Worm (Caenorhabditis elegans) whole organism, early embryonic: Measurements from ENCODE around the gene ubc-9.

ENCODE experiments used
- ama-1 ChIP-seq: fragments of 150-350 bp; optimal IDR thresholded peaks from 2 replicates; lab custom pipeline; 2014
- flt-1 ChIP-seq: fragments of 200-800 bp; sonication (Bioruptor generic); IDR thresholded peaks from 2 replicates; pipeline ENCODE4 v1.3.6; 2022; ENCODE audit warnings: missing genetic modification characterization, missing compliant biosample characterization
- pes-1 ChIP-seq: fragments of 200-800 bp; sonication (Bioruptor generic); IDR thresholded peaks from 2 replicates; pipeline ENCODE4 v1.3.6; 2022; ENCODE audit warnings: missing genetic modification reagents, missing genetic modification characterization, missing compliant biosample characterization
- sea-1 ChIP-seq: fragments of 200-800 bp; sonication (Bioruptor generic); conservative IDR thresholded peaks from 2 replicates; pipeline ENCODE4 v1.3.6; 2022; ENCODE audit warnings: missing genetic modification characterization, missing compliant biosample characterization
- tbx-11 ChIP-seq: fragments of 200-800 bp; sonication (Bioruptor generic); IDR thresholded peaks from 2 replicates; pipeline ENCODE4 v1.3.6; 2022; ENCODE audit warnings: missing genetic modification characterization, missing compliant biosample characterization

DNA sequence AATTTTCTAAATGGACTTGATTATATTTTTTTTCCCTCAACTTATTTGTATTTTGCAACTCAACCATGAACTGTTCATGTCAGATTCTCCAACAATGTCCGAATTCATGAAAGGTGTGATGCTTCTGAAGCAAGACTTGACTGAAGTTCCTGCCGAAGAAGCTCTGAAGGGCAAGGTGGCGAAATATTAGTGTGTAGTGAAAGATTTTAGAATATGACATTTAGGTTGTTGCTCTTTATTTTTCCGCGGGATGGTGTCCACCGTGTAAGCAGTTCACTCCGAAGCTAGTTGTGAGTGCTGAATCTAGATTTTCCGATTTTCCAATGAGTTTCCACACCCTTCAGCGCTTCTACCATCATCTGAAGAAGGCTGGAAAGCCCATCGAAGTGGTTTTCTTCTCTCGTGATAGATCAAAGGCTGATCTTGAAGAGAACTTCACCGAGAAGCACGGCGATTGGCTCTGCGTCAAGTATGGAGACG, 1.6 kb downstream of the ubc-9 start, which contains the start of gene F29B9.5:
- no peak for TF ChIP-seq ama-1
- TF ChIP-seq tbx-11 (GFP tag; lab: Robert Waterston, UW), result no peak
- no peak for TF ChIP-seq sea-1 (GFP tag; lab: Robert Waterston, UW)
- no peak for TF ChIP-seq pes-1 (GFP tag; lab: Robert Waterston, UW)
- no peak for TF ChIP-seq flt-1 (GFP tag; lab: Robert Waterston, UW)
